Fruit fly (Drosophila melanogaster) whole organism, adult: ENCODE results near the gene Osi14.

Experiments
- CG12768 ChIP-seq: fragments of 200-800 bp; sonication (Bioruptor generic); optimal IDR thresholded peaks from 2 replicates; lab custom pipeline; 2017; ENCODE audit warnings: missing biosample characterization, missing genetic modification characterization, mild to moderate bottlenecking, moderate library complexity, missing genetic modification reagents
- CG5204 ChIP-seq: fragments of 200-800 bp; sonication (Bioruptor generic); optimal IDR thresholded peaks from 2 replicates; lab custom pipeline; 2016; ENCODE audit warnings: missing biosample characterization, missing genetic modification characterization
- CG7045 ChIP-seq: fragments of 200-800 bp; sonication (Bioruptor generic); optimal IDR thresholded peaks from 2 replicates; lab custom pipeline; 2017; ENCODE audit warnings: missing biosample characterization, mild to moderate bottlenecking, missing genetic modification characterization
- Clk ChIP-seq: fragments of 200-800 bp; sonication (Bioruptor generic); optimal IDR thresholded peaks from 2 replicates; lab custom pipeline; 2017; ENCODE audit warnings: missing biosample characterization, missing genetic modification characterization
- Hr96 ChIP-seq: fragments of 200-800 bp; sonication (Bioruptor generic); optimal IDR thresholded peaks from 2 replicates; lab custom pipeline; 2016; ENCODE audit warnings: missing biosample characterization, missing genetic modification characterization
- Mnt ChIP-seq: fragments of 200-800 bp; sonication (Bioruptor generic); optimal IDR thresholded peaks from 2 replicates; lab custom pipeline; 2016; ENCODE audit warnings: missing biosample characterization, mild to moderate bottlenecking, missing genetic modification characterization
- cic ChIP-seq: fragments of 200-800 bp; sonication (Bioruptor generic); optimal IDR thresholded peaks from 2 replicates; lab custom pipeline; 2017; ENCODE audit warnings: missing biosample characterization, mild to moderate bottlenecking, missing genetic modification characterization, moderate library complexity
- kay ChIP-seq: fragments of 200-800 bp; sonication (Bioruptor generic); peaks from one replicate; lab custom pipeline; 2016; ENCODE audit warnings: missing biosample characterization, missing genetic modification characterization, borderline replicate concordance
- ovo ChIP-seq: fragments of 200-800 bp; sonication (Bioruptor generic); optimal IDR thresholded peaks from 2 replicates; lab custom pipeline; 2016; ENCODE audit warnings: missing biosample characterization, missing genetic modification characterization
- pad ChIP-seq: fragments of 200-800 bp; sonication (Bioruptor generic); optimal IDR thresholded peaks from 3 replicates; lab custom pipeline; 2017; ENCODE audit warnings: missing biosample characterization, missing genetic modification characterization, mild to moderate bottlenecking, moderate library complexity, missing genetic modification reagents
- toe ChIP-seq: fragments of 200-800 bp; sonication (Bioruptor generic); optimal IDR thresholded peaks from 2 replicates; lab custom pipeline; 2016; ENCODE audit warnings: missing biosample characterization, missing genetic modification characterization

dm6 chr3R:6309676-6310075, 10.7 kb downstream of the Osi14 start, which contains the start of gene CG31560:
- TF ChIP-seq kay (GFP tag; lab: Kevin White, UChicago), result no peak
- no peak for TF ChIP-seq CG7045 (GFP tag; lab: Kevin White, UChicago)
- no peak for TF ChIP-seq pad (GFP tag; lab: Kevin White, UChicago)
- no peak for TF ChIP-seq ovo
- no peak for TF ChIP-seq toe (GFP tag; lab: Kevin White, UChicago)
- TF ChIP-seq CG5204 (GFP tag; lab: Kevin White, UChicago), result no peak
- no peak for TF ChIP-seq cic
- no peak for TF ChIP-seq Mnt (GFP tag; lab: Kevin White, UChicago)
- no peak for TF ChIP-seq Hr96
- no peak for TF ChIP-seq Clk (GFP tag; lab: Kevin White, UChicago)
- no peak for TF ChIP-seq CG12768 (GFP tag; lab: Kevin White, UChicago)
